Worm (Caenorhabditis elegans) whole organism, L2 larva: ENCODE results near the gene srw-121.
"Not testable (repeated sequence)": the region's sequence is repeated elsewhere in the genome, so short reads cannot be mapped to it uniquely, and the experiment has no call there.

Experiments
- C34F6.9 ChIP-seq: fragments of 150-350 bp; optimal IDR thresholded peaks from 2 replicates; lab custom pipeline; 2014; ENCODE audit warnings: missing biosample characterization, missing genetic modification characterization
- F13H6.1 ChIP-seq: sonication (generic microtip); optimal IDR thresholded peaks from 2 replicates; lab custom pipeline; 2016; ENCODE audit warnings: missing genetic modification characterization, missing compliant biosample characterization
- Y55F3AM.14 ChIP-seq: fragments of 200-800 bp; sonication (Bioruptor generic); optimal IDR thresholded peaks from 2 replicates; lab custom pipeline; 2018; ENCODE audit warnings: mild to moderate bottlenecking, missing genetic modification characterization, missing compliant biosample characterization
- ZK546.5 ChIP-seq: sonication (generic microtip); optimal IDR thresholded peaks from 2 replicates; lab custom pipeline; 2017; ENCODE audit warnings: missing biosample characterization, missing genetic modification characterization
- alr-1 ChIP-seq: fragments of 150-350 bp; optimal IDR thresholded peaks from 2 replicates; lab custom pipeline; 2014; ENCODE audit warnings: missing biosample characterization, missing genetic modification characterization
- blmp-1 ChIP-seq: sonication (generic microtip); optimal IDR thresholded peaks from 2 replicates; lab custom pipeline; 2017; ENCODE audit warnings: missing genetic modification characterization, mild to moderate bottlenecking, missing compliant biosample characterization, antibody characterized with exemption, moderate library complexity; ENCODE audit not compliant: insufficient read depth
- ceh-16 ChIP-seq: fragments of 150-350 bp; optimal IDR thresholded peaks from 2 replicates; lab custom pipeline; 2014; ENCODE audit warnings: missing biosample characterization, missing genetic modification characterization
- ceh-82 ChIP-seq: fragments of 150-350 bp; optimal IDR thresholded peaks from 2 replicates; lab custom pipeline; 2014; ENCODE audit warnings: missing biosample characterization, missing genetic modification characterization
- crh-2 ChIP-seq: sonication (generic microtip); optimal IDR thresholded peaks from 2 replicates; lab custom pipeline; 2017; ENCODE audit warnings: missing biosample characterization, missing genetic modification characterization
- dmd-4 ChIP-seq: sonication (generic microtip); optimal IDR thresholded peaks from 2 replicates; lab custom pipeline; 2017; ENCODE audit warnings: missing biosample characterization, missing genetic modification characterization
- egl-27 ChIP-seq: sonication (generic microtip); optimal IDR thresholded peaks from 3 replicates; lab custom pipeline; 2017; ENCODE audit warnings: missing biosample characterization, missing genetic modification reagents, missing genetic modification characterization
- elt-1 ChIP-seq: fragments of 150-350 bp; optimal IDR thresholded peaks from 2 replicates; lab custom pipeline; 2014; ENCODE audit warnings: missing biosample characterization, missing genetic modification characterization
- fos-1 ChIP-seq: fragments of 150-350 bp; optimal IDR thresholded peaks from 2 replicates; lab custom pipeline; 2014; ENCODE audit warnings: missing biosample characterization, missing genetic modification characterization
- gmeb-1 ChIP-seq: fragments of 150-350 bp; optimal IDR thresholded peaks from 2 replicates; lab custom pipeline; 2014; ENCODE audit warnings: missing biosample characterization, missing genetic modification characterization
- lsy-2 ChIP-seq, 2 experiments: fragments of 150-350 bp in 1 of 2; sonication (generic microtip) in 1 of 2; optimal IDR thresholded peaks; 2 replicates each; lab custom pipeline; 2014 to 2017; ENCODE audit warnings: missing biosample characterization in 2 of 2, missing genetic modification characterization in 2 of 2
- mab-5 ChIP-seq: fragments of 150-350 bp; optimal IDR thresholded peaks from 2 replicates; lab custom pipeline; 2014; ENCODE audit warnings: missing biosample characterization, missing genetic modification characterization
- mbf-1 ChIP-seq: sonication (generic microtip); optimal IDR thresholded peaks from 2 replicates; lab custom pipeline; 2017; ENCODE audit warnings: missing biosample characterization, missing genetic modification characterization
- nhr-10 ChIP-seq: sonication (generic microtip); optimal IDR thresholded peaks from 2 replicates; lab custom pipeline; 2017; ENCODE audit warnings: missing biosample characterization, missing genetic modification characterization
- nhr-11 ChIP-seq: fragments of 150-350 bp; optimal IDR thresholded peaks from 2 replicates; lab custom pipeline; 2014; ENCODE audit warnings: missing biosample characterization, missing genetic modification characterization
- nhr-12 ChIP-seq: fragments of 150-350 bp; optimal IDR thresholded peaks from 2 replicates; lab custom pipeline; 2014; ENCODE audit warnings: missing biosample characterization, missing genetic modification characterization
- nhr-21 ChIP-seq: fragments of 150-350 bp; optimal IDR thresholded peaks from 2 replicates; lab custom pipeline; 2014; ENCODE audit warnings: missing biosample characterization, missing genetic modification characterization
- nhr-23 ChIP-seq: fragments of 150-350 bp; optimal IDR thresholded peaks from 2 replicates; lab custom pipeline; 2014; ENCODE audit warnings: missing biosample characterization, missing genetic modification reagents, missing genetic modification characterization
- nhr-237 ChIP-seq: fragments of 150-350 bp; optimal IDR thresholded peaks from 2 replicates; lab custom pipeline; 2014; ENCODE audit warnings: missing biosample characterization, missing genetic modification characterization
- nhr-25 ChIP-seq: fragments of 150-350 bp; sonication (generic microtip); optimal IDR thresholded peaks from 3 replicates; lab custom pipeline; 2014; ENCODE audit warnings: missing biosample characterization, missing genetic modification characterization
- nhr-6 ChIP-seq: fragments of 150-350 bp; optimal IDR thresholded peaks from 2 replicates; lab custom pipeline; 2014; ENCODE audit warnings: missing biosample characterization, missing genetic modification characterization
- nhr-77 ChIP-seq: fragments of 150-350 bp; optimal IDR thresholded peaks from 2 replicates; lab custom pipeline; 2014; ENCODE audit warnings: missing biosample characterization, missing genetic modification characterization
- peb-1 ChIP-seq: fragments of 150-350 bp; optimal IDR thresholded peaks from 2 replicates; lab custom pipeline; 2014; ENCODE audit warnings: missing biosample characterization, missing genetic modification characterization
- sem-4 ChIP-seq: fragments of 150-350 bp; optimal IDR thresholded peaks from 2 replicates; lab custom pipeline; 2014; ENCODE audit warnings: missing biosample characterization, missing genetic modification reagents, missing genetic modification characterization
- skn-1 ChIP-seq: sonication (generic microtip); optimal IDR thresholded peaks from 2 replicates; lab custom pipeline; 2017; ENCODE audit warnings: missing biosample characterization, missing genetic modification characterization
- sma-3 ChIP-seq: sonication (generic microtip); optimal IDR thresholded peaks from 2 replicates; lab custom pipeline; 2016; ENCODE audit warnings: missing genetic modification reagents, missing genetic modification characterization, missing compliant biosample characterization
- sma-9 ChIP-seq, 2 experiments: fragments of 150-350 bp in 1 of 2; sonication (generic microtip) in 1 of 2; optimal IDR thresholded peaks; 2 replicates each; lab custom pipeline; 2014 to 2016; ENCODE audit warnings: missing genetic modification characterization in 2 of 2, mild to moderate bottlenecking in 1 of 2, missing biosample characterization in 1 of 2, missing compliant biosample characterization in 1 of 2, missing genetic modification reagents in 1 of 2, moderate library complexity in 1 of 2
- snpc-4 ChIP-seq: fragments of 150-350 bp; optimal IDR thresholded peaks from 2 replicates; lab custom pipeline; 2014; ENCODE audit warnings: missing biosample characterization, missing genetic modification characterization
- unc-39 ChIP-seq: fragments of 150-350 bp; optimal IDR thresholded peaks from 2 replicates; lab custom pipeline; 2014; ENCODE audit warnings: missing biosample characterization, missing genetic modification characterization
- unc-55 ChIP-seq: fragments of 150-350 bp; sonication (generic microtip); optimal IDR thresholded peaks from 3 replicates; lab custom pipeline; 2014; ENCODE audit warnings: missing biosample characterization, missing genetic modification reagents, missing genetic modification characterization
- ztf-1 ChIP-seq: fragments of 200-800 bp; sonication (Bioruptor generic); conservative IDR thresholded peaks from 2 replicates; pipeline ENCODE4 v1.3.6; 2022; ENCODE audit warnings: missing genetic modification characterization, missing compliant biosample characterization
- ztf-4 ChIP-seq: fragments of 150-350 bp; optimal IDR thresholded peaks from 2 replicates; lab custom pipeline; 2014; ENCODE audit warnings: missing biosample characterization, missing genetic modification characterization

Gene srw-121

ce11 chrV:2952102-2952501 lies 39.3 kb downstream of the srw-121 start, which contains the start of gene srw-122:
srw-122 (minus strand) TSS chrV:2952202.
- not testable (repeated sequence) for TF ChIP-seq lsy-2 (tag; optimal IDR thresholded peaks at IDR 0.05; lab: Kevin White, UChicago); sem-4 (tag; lab: Kevin White, UChicago); skn-1 (tag; lab: Kevin White, UChicago)
- TF ChIP-seq, all 48 proteins: peak for 0; not testable (repeated sequence) for 48

- TF ChIP-seq nhr-21 (tag; lab: Kevin White, UChicago) (no peak), mab-5 (tag; lab: Kevin White, UChicago) (no peak), sma-3 (GFP tag; lab: Kevin White, UChicago) (no peak), nhr-25 (tag; lab: Kevin White, UChicago) (no peak), nhr-23 (tag; lab: Kevin White, UChicago) (no peak), mbf-1 (tag; lab: Kevin White, UChicago) (no peak), egl-27 (tag; lab: Kevin White, UChicago) (no peak), nhr-6 (tag; lab: Kevin White, UChicago) (no peak), blmp-1 (tag; lab: Kevin White, UChicago) (no peak), dmd-4 (tag; lab: Kevin White, UChicago) (no peak)
These were observed 45.8 kb downstream of the srw-121 start, which contains the start of gene srh-87 for ce11 chrV:2945602-2946001. srh-87 (minus strand) TSS chrV:2945702.

- TF ChIP-seq ceh-16 (tag; lab: Kevin White, UChicago) (no peak), C34F6.9 (no peak), ztf-1 (GFP tag; lab: Robert Waterston, UW) (no peak), F13H6.1 (tag; lab: Kevin White, UChicago) (no peak), snpc-4 (tag; lab: Kevin White, UChicago) (no peak), unc-55 (GFP tag; lab: Kevin White, UChicago) (no peak), skn-1 (tag; lab: Kevin White, UChicago) (no peak), ztf-4 (tag; lab: Kevin White, UChicago) (no peak), nhr-77 (tag; lab: Kevin White, UChicago) (no peak), nhr-10 (tag; lab: Kevin White, UChicago) (no peak), nhr-21 (tag; lab: Kevin White, UChicago) (no peak), nhr-23 (tag; lab: Kevin White, UChicago) (no peak), alr-1 (tag; lab: Kevin White, UChicago) (no peak), ZK546.5 (tag; lab: Kevin White, UChicago) (no peak), blmp-1 (tag; lab: Kevin White, UChicago) (no peak), ceh-82 (no peak), nhr-11 (no peak), crh-2 (tag; lab: Kevin White, UChicago) (no peak), egl-27 (tag; lab: Kevin White, UChicago) (no peak)
These were observed 47.5 kb downstream of the srw-121 start, which contains the start of gene srw-137 for ce11 chrV:2943859-2944258. srw-137 (minus strand) TSS chrV:2943959.

ce11 chrV:2942247-2942646 lies 49.1 kb downstream of the srw-121 start:
- TF ChIP-seq gmeb-1 (tag; lab: Kevin White, UChicago) (no peak), unc-39 (tag; lab: Kevin White, UChicago) (no peak), Y55F3AM.14 (GFP tag; lab: Kevin White, UChicago) (no peak), nhr-237 (tag; lab: Kevin White, UChicago) (no peak), snpc-4 (tag; lab: Kevin White, UChicago) (no peak), ztf-4 (tag; lab: Kevin White, UChicago) (no peak), lsy-2 (tag; optimal IDR thresholded peaks at IDR 0.05; lab: Kevin White, UChicago) (no peak), sma-9 (GFP tag; optimal IDR thresholded peaks at IDR 0.05; lab: Kevin White, UChicago) (no peak), sma-9 (tag; optimal IDR thresholded peaks at IDR 0.05; lab: Kevin White, UChicago) (no peak), elt-1 (tag; lab: Kevin White, UChicago) (no peak), F13H6.1 (tag; lab: Kevin White, UChicago) (no peak), ceh-16 (tag; lab: Kevin White, UChicago) (no peak), sem-4 (tag; lab: Kevin White, UChicago) (no peak), mbf-1 (tag; lab: Kevin White, UChicago) (no peak), nhr-12 (tag; lab: Kevin White, UChicago) (no peak), fos-1 (tag; lab: Kevin White, UChicago) (no peak), nhr-77 (tag; lab: Kevin White, UChicago) (no peak), nhr-21 (tag; lab: Kevin White, UChicago) (no peak), ztf-1 (GFP tag; lab: Robert Waterston, UW) (no peak), peb-1 (no peak)
